Worm (Caenorhabditis elegans): ENCODE results near the gene npp-26.

Gene npp-26

DNA sequence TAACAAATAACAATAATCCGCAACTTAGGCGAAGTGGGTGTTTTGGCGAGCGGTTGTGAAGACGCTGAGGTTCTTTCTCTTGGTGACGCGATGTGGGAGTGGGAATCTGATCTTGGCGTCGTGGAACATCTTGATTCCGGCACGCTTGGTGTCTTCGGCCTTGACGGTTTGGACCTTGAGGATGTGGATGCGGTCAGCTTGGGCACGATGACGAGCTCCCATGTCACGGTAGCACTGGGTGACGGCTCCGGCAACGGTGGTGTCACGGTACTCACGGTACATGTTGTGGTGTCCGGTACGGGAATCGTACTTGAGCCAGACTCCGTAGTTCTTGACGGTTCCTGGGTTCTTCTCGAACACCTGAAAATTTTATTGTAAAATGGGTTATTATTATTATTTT is 15.4 kb upstream of the npp-26 start (continued):
- TF ChIP-seq aha-1 (tag): peak; percentile 29
- 0 out of 2 replicates have a peak, but pooled peaks have one; percentile 46 for TF ChIP-seq ceh-44 (GFP tag; IDR thresholded peaks at IDR 0.05)

DNA sequence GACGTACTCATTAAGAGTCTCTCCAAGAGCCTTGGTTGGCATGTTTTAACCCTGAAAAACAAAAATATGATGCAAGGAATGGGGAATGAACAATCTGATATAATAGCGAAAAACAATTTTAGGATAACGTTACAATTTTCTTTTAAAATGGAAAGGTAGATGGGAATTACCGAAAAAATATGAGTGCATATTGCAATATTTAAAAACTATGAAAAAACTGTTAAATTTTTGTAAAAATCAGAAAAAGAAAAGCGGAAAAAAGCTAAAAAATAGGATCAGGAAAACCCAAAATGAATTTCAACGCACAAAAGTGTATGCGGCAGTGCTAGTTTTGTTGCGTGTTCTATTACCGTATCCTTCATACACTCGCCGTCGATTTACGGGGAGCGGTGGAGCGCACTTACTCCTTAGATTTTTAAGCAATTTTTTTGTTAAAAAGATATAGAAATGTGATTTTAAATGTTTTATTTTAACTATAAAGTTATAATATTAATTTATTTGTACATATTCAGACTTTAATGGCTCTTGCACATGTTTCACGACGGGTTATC is 14.7 kb upstream of the npp-26 start, which contains the start of the genes rpl-20 and Y17G9B.5:
Gene rpl-20 (minus strand): TSS at position 51 of the 551 bp plus-strand sequence.
Gene Y17G9B.5 (plus strand): TSS at position 513 of the 551 bp plus-strand sequence.
- peak; percentile 80 for TF ChIP-seq attf-4 (tag; optimal IDR thresholded peaks at IDR 0.05)
- TF ChIP-seq hmg-1.1 (GFP tag; IDR thresholded peaks at IDR 0.05): peak; percentile 100
- TF ChIP-seq ztf-7 (tag; optimal IDR thresholded peaks at IDR 0.05): peak; percentile 96
- TF ChIP-seq lin-13 (GFP tag; optimal IDR thresholded peaks at IDR 0.05): peak; percentile 99
- TF ChIP-seq zfp-2 (tag; optimal IDR thresholded peaks at IDR 0.05): peak; percentile 94
- TF ChIP-seq F10B5.3 (tag; optimal IDR thresholded peaks at IDR 0.05): peak; percentile 96
- peak; percentile 88 for TF ChIP-seq zag-1 (tag; optimal IDR thresholded peaks at IDR 0.05)
- peak; percentile 99 for TF ChIP-seq daf-19 (GFP tag; conservative IDR thresholded peaks at IDR 0.05)
- peak; percentile 98 for TF ChIP-seq nhr-10 (tag; optimal IDR thresholded peaks at IDR 0.05)
- peak; percentile 99 for TF ChIP-seq spr-1 (tag; optimal IDR thresholded peaks at IDR 0.05)
- TF ChIP-seq ceh-82 (tag; optimal IDR thresholded peaks at IDR 0.05): peak; percentile 40
- TF ChIP-seq tra-1 (GFP tag; IDR thresholded peaks at IDR 0.05): peak; percentile 99
- TF ChIP-seq dve-1 (tag; optimal IDR thresholded peaks at IDR 0.05; ENCODE audit: insufficient read depth): peak; percentile 100
- TF ChIP-seq mdt-29 (GFP tag; IDR thresholded peaks at IDR 0.05): peak; percentile 97
- TF ChIP-seq nhr-77 (tag; optimal IDR thresholded peaks at IDR 0.05): peak; percentile 100
- TF ChIP-seq nhr-41 (GFP tag; IDR thresholded peaks at IDR 0.05): peak; percentile 97
- peak; percentile 94 for TF ChIP-seq pqm-1 (tag; optimal IDR thresholded peaks at IDR 0.05)
- peak; percentile 99 for TF ChIP-seq saeg-2 (GFP tag; IDR thresholded peaks at IDR 0.05)
- TF ChIP-seq mxl-3 (GFP tag; optimal IDR thresholded peaks at IDR 0.05): peak; percentile 95
- no peak for TF ChIP-seq F26F4.8 (GFP tag; conservative IDR thresholded peaks at IDR 0.05)
- peak; percentile 95 for TF ChIP-seq Y48G9A.11 (GFP tag; IDR thresholded peaks at IDR 0.05)
- peak; percentile 81 for TF ChIP-seq lim-7 (GFP tag; IDR thresholded peaks at IDR 0.05)
- TF ChIP-seq sdz-12 (GFP tag; optimal IDR thresholded peaks at IDR 0.05): peak; percentile 97
- peak; percentile 97 for TF ChIP-seq snpc-1.2 (GFP tag; IDR thresholded peaks at IDR 0.05)
- TF ChIP-seq unc-130 (GFP tag; optimal IDR thresholded peaks at IDR 0.05): peak; percentile 98
- peak; percentile 95 to 98 for TF ChIP-seq daf-16 (GFP tag; optimal IDR thresholded peaks at IDR 0.05)
- TF ChIP-seq daf-16 (tag; optimal IDR thresholded peaks at IDR 0.05): peak; percentile 97
- TF ChIP-seq ceh-32 (tag; optimal IDR thresholded peaks at IDR 0.05; ENCODE audit: poor library complexity): peak; percentile 88
- TF ChIP-seq Y105C5A.15 (GFP tag; IDR thresholded peaks at IDR 0.05): no peak
- peak; percentile 93 for TF ChIP-seq ZK337.2 (GFP tag; IDR thresholded peaks at IDR 0.05)
- TF ChIP-seq arid-1 (GFP tag; conservative IDR thresholded peaks at IDR 0.05): peak; percentile 99
- TF ChIP-seq ceh-20 (GFP tag; IDR thresholded peaks at IDR 0.05): peak; percentile 100
- TF ChIP-seq daf-12 (tag; optimal IDR thresholded peaks at IDR 0.05): no peak
- peak; percentile 86 for TF ChIP-seq nhr-237 (tag; optimal IDR thresholded peaks at IDR 0.05)
- TF ChIP-seq lsy-2 (tag; optimal IDR thresholded peaks at IDR 0.05): peak; percentile 100
- TF ChIP-seq lin-39 (tag; optimal IDR thresholded peaks at IDR 0.05): peak; percentile 91
- peak; percentile 9 to 100 for TF ChIP-seq unc-62 (GFP tag; optimal IDR thresholded peaks at IDR 0.05 in 1 of 2)
- TF ChIP-seq unc-62 (tag; optimal IDR thresholded peaks at IDR 0.05): no peak
- peak; percentile 99 for TF ChIP-seq nhr-42 (GFP tag; IDR thresholded peaks at IDR 0.05)
- peak; percentile 98 for TF ChIP-seq madf-9 (GFP tag; conservative IDR thresholded peaks at IDR 0.05)
- TF ChIP-seq D1046.2 (GFP tag; IDR thresholded peaks at IDR 0.05): peak; percentile 97
- peak; percentile 35 to 91 for TF ChIP-seq ZK546.5 (tag; optimal IDR thresholded peaks at IDR 0.05)
- TF ChIP-seq nhr-11 (tag; optimal IDR thresholded peaks at IDR 0.05): peak; percentile 100
- TF ChIP-seq mxl-2 (GFP tag; conservative IDR thresholded peaks at IDR 0.05): peak; percentile 94
- TF ChIP-seq nhr-28 (tag; optimal IDR thresholded peaks at IDR 0.05): peak; percentile 98
- TF ChIP-seq ztf-11 (tag; optimal IDR thresholded peaks at IDR 0.05): peak; percentile 38
- peak; percentile 36 for TF ChIP-seq set-16 (GFP tag; IDR thresholded peaks at IDR 0.05)
- peak; percentile 96 for TF ChIP-seq jun-1 (tag; optimal IDR thresholded peaks at IDR 0.05)
- peak; percentile 94 for TF ChIP-seq fos-1 (tag; optimal IDR thresholded peaks at IDR 0.05)
